Worm (Caenorhabditis elegans): Measurements from ENCODE around the gene col-109.

ce11 chrIV:1771843-1772242 lies 48.2 kb downstream of the col-109 start, which contains the start of gene Y41D4A.1:
- TF ChIP-seq fax-1 (tag; optimal IDR thresholded peaks at IDR 0.05) (no peak), ceh-34 (tag; optimal IDR thresholded peaks at IDR 0.05) (no peak), K09A11.1 (tag; optimal IDR thresholded peaks at IDR 0.05; ENCODE audit: insufficient read depth) (no peak), fkh-10 (GFP tag; optimal IDR thresholded peaks at IDR 0.05) (no peak), gmeb-2 (tag; optimal IDR thresholded peaks at IDR 0.05) (no peak), pha-4 (tag; optimal IDR thresholded peaks at IDR 0.05) (no peak), ceh-9 (tag; optimal IDR thresholded peaks at IDR 0.05) (no peak)

All from whole organism, late embryonic.